Worm (Caenorhabditis elegans) whole organism, late embryonic: ENCODE measurements around the gene nkb-2.

Source experiments
- ceh-34 ChIP-seq: sonication (generic microtip); optimal IDR thresholded peaks from 2 replicates; lab custom pipeline; 2016; ENCODE audit warnings: mild to moderate bottlenecking, missing genetic modification characterization, missing compliant biosample characterization
- elt-2 ChIP-seq: sonication (generic microtip); optimal IDR thresholded peaks from 2 replicates; lab custom pipeline; 2016; ENCODE audit warnings: missing genetic modification reagents, missing genetic modification characterization, missing compliant biosample characterization
- fkh-6 ChIP-seq: sonication (generic microtip); optimal IDR thresholded peaks from 2 replicates; lab custom pipeline; 2016; ENCODE audit warnings: missing genetic modification characterization, missing compliant biosample characterization
- gmeb-2 ChIP-seq: sonication (generic microtip); optimal IDR thresholded peaks from 2 replicates; lab custom pipeline; 2016; ENCODE audit warnings: missing genetic modification characterization, inconsistent platforms, missing compliant biosample characterization
- pat-9 ChIP-seq: fragments of 200-800 bp; sonication (Bioruptor generic); optimal IDR thresholded peaks from 2 replicates; lab custom pipeline; 2018; ENCODE audit warnings: mild to moderate bottlenecking, missing genetic modification characterization, moderate library complexity, missing compliant biosample characterization

The nkb-2 gene

DNA sequence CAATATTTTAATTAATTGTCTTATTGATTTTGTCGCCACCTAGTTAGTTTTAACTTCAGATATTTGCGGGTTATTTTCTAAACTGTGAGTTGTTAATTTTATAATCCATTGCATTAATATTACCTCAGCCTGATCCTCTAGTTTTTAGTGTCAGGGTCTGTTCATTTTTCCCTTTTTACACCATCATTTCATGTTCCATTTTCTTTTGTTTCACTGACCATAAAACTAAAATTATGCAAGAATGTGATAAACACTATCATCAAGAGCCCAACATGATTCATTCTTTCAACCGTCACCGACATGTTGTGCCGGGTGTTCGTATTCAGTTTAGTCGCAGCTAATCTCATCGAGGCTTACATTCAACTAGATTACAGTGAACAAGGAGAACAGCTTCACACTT, 48.3 kb downstream of the nkb-2 start, which contains the start of gene F56C4.2:
TSS of gene F56C4.2 (plus strand) at position 301 of the 400 bp plus-strand sequence.
- no peak for TF ChIP-seq pat-9 (tag; lab: Kevin White, UChicago)
- TF ChIP-seq gmeb-2, result no peak
- TF ChIP-seq fkh-6 (tag; lab: Kevin White, UChicago), result no peak
- TF ChIP-seq ceh-34 (tag; lab: Kevin White, UChicago), result no peak
- TF ChIP-seq elt-2, result no peak
